Fruit fly (Drosophila melanogaster): ENCODE measurements around the gene CG14971.

DNA sequence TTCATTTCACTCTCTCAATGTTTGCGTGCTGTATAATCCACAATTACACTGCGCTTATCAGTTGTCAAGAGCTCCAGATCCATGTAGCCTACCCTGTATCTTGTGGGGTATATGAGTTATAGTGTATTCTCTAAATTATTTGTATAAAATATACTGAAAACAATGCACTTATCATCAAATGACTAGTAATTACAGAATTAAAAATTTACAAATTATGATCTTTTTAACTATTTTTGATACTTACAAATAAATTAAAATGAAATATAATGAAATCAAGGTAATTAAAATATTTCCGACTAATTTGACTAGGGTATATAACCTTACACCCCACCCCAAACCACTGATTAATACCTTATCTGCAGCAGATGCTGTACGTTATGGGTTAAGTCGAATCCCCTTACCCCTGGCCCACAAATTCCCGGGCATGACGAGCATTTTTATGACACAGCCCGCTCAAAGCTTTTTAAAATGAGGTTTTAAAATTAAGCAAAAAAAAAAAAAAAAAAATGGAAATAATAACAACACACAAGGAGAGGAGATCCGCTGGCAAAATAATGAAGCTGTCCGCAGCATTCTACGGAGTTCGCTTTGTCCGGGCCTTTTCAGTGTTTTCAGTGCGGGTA, 14.1 kb upstream of the CG14971 start:
- no peak for TF ChIP-seq h (optimal IDR thresholded peaks at IDR 0.05)
- TF ChIP-seq Myc (optimal IDR thresholded peaks at IDR 0.05), result no peak
- no peak for TF ChIP-seq Sin3A (optimal IDR thresholded peaks at IDR 0.05)
- TF ChIP-seq ttk (optimal IDR thresholded peaks at IDR 0.05), result no peak

All from Kc167 (cell line).